Worm (Caenorhabditis elegans) whole organism, young adult: ENCODE data around the gene rps-1.

Source experiments
- B0019.2 ChIP-seq: fragments of 200-800 bp; sonication (Bioruptor generic); conservative IDR thresholded peaks from 2 replicates; pipeline ENCODE4 v1.3.6; 2022; ENCODE audit warnings: missing genetic modification reagents, missing genetic modification characterization, missing compliant biosample characterization
- B0035.1 ChIP-seq: sonication (generic microtip); optimal IDR thresholded peaks from 2 replicates; lab custom pipeline; 2016; ENCODE audit warnings: missing genetic modification characterization, mild to moderate bottlenecking, missing compliant biosample characterization, missing genotype, missing genetic modification reagents
- D2030.7 ChIP-seq: fragments of 200-800 bp; sonication (Bioruptor generic); IDR thresholded peaks from 2 replicates; pipeline ENCODE4 v1.3.6; 2022; ENCODE audit warnings: missing genetic modification reagents, missing genetic modification characterization, missing compliant biosample characterization
- F10E7.11 ChIP-seq: sonication (generic microtip); optimal IDR thresholded peaks from 2 replicates; lab custom pipeline; 2017; ENCODE audit warnings: mild to moderate bottlenecking, missing genetic modification characterization, moderate library complexity, missing compliant biosample characterization
- F23B12.7 ChIP-seq: sonication (generic microtip); optimal IDR thresholded peaks from 2 replicates; lab custom pipeline; 2017; ENCODE audit warnings: missing genetic modification characterization, mild to moderate bottlenecking, missing compliant biosample characterization, antibody characterized with exemption, moderate library complexity; ENCODE audit not compliant: insufficient read depth
- F52B5.7 ChIP-seq: sonication (generic microtip); optimal IDR thresholded peaks from 2 replicates; lab custom pipeline; 2016; ENCODE audit warnings: mild to moderate bottlenecking, missing genetic modification characterization, missing compliant biosample characterization
- F55B11.4 ChIP-seq: sonication (generic microtip); optimal IDR thresholded peaks from 2 replicates; lab custom pipeline; 2016; ENCODE audit warnings: missing compliant biosample characterization, missing genetic modification characterization, borderline replicate concordance; ENCODE audit not compliant: insufficient read depth
- F57C9.4 ChIP-seq: sonication (generic microtip); optimal IDR thresholded peaks from 2 replicates; lab custom pipeline; 2017; ENCODE audit warnings: mild to moderate bottlenecking, missing genetic modification characterization, missing compliant biosample characterization
- K12H6.12 ChIP-seq: fragments of 200-800 bp; sonication (Bioruptor generic); optimal IDR thresholded peaks from 2 replicates; lab custom pipeline; 2018; ENCODE audit warnings: mild to moderate bottlenecking, missing genetic modification characterization, missing compliant biosample characterization
- T07F8.4 ChIP-seq: sonication (generic microtip); optimal IDR thresholded peaks from 2 replicates; lab custom pipeline; 2016; ENCODE audit warnings: mild to moderate bottlenecking, missing genetic modification characterization, moderate library complexity, missing compliant biosample characterization
- T26A5.8 ChIP-seq: sonication (generic microtip); optimal IDR thresholded peaks from 2 replicates; lab custom pipeline; 2016; ENCODE audit warnings: missing genetic modification characterization, missing compliant biosample characterization
- Y95B8A.8 ChIP-seq: fragments of 200-800 bp; sonication (Bioruptor generic); IDR thresholded peaks from 2 replicates; pipeline ENCODE4 v1.3.6; 2022; ENCODE audit warnings: missing genetic modification reagents, missing genetic modification characterization, missing compliant biosample characterization
- ZK185.1 ChIP-seq: sonication (generic microtip); optimal IDR thresholded peaks from 2 replicates; lab custom pipeline; 2016; ENCODE audit warnings: mild to moderate bottlenecking, missing genetic modification characterization, missing compliant biosample characterization; ENCODE audit not compliant: poor library complexity, severe bottlenecking
- ama-1 ChIP-seq, 3 experiments: fragments of 150-350 bp in 1 of 3; sonication (generic microtip) in 2 of 3; optimal IDR thresholded peaks; 2 replicates each; lab custom pipeline; 2014 to 2018; ENCODE audit warnings: missing biosample characterization in 2 of 3, missing genetic modification characterization in 2 of 3, missing genetic modification reagents in 2 of 3
- aptf-3 ChIP-seq: fragments of 200-800 bp; sonication (Bioruptor generic); IDR thresholded peaks from 2 replicates; pipeline ENCODE4 v1.3.6; 2022; ENCODE audit warnings: missing genetic modification characterization, missing compliant biosample characterization
- bed-1 ChIP-seq: fragments of 200-800 bp; sonication (Bioruptor generic); IDR thresholded peaks from 2 replicates; pipeline ENCODE4 v1.3.6; 2022; ENCODE audit warnings: missing genetic modification reagents, missing genetic modification characterization, missing compliant biosample characterization
- bed-2 ChIP-seq: fragments of 200-800 bp; sonication (Bioruptor generic); IDR thresholded peaks from 2 replicates; pipeline ENCODE4 v1.3.6; 2022; ENCODE audit warnings: missing genetic modification reagents, missing genetic modification characterization, missing compliant biosample characterization
- ccch-3 ChIP-seq: fragments of 200-800 bp; sonication (Bioruptor generic); optimal IDR thresholded peaks from 2 replicates; lab custom pipeline; 2018; ENCODE audit warnings: mild to moderate bottlenecking, missing genetic modification characterization, missing compliant biosample characterization
- ceh-100 ChIP-seq: fragments of 200-800 bp; sonication (Bioruptor generic); IDR thresholded peaks from 2 replicates; pipeline ENCODE4 v1.3.6; 2022; ENCODE audit warnings: missing genetic modification reagents, missing genetic modification characterization, missing compliant biosample characterization
- ceh-27 ChIP-seq: fragments of 200-800 bp; sonication (Bioruptor generic); optimal IDR thresholded peaks from 2 replicates; lab custom pipeline; 2018; ENCODE audit warnings: mild to moderate bottlenecking, missing genetic modification characterization, moderate library complexity, missing compliant biosample characterization
- ceh-58 ChIP-seq: fragments of 200-800 bp; sonication (Bioruptor generic); IDR thresholded peaks from 2 replicates; pipeline ENCODE4 v1.3.6; 2022; ENCODE audit warnings: missing genetic modification characterization, missing compliant biosample characterization
- ceh-79 ChIP-seq: sonication (generic microtip); optimal IDR thresholded peaks from 2 replicates; lab custom pipeline; 2017; ENCODE audit warnings: mild to moderate bottlenecking, missing genetic modification characterization, missing compliant biosample characterization
- ceh-91 ChIP-seq: fragments of 200-800 bp; sonication (Bioruptor generic); IDR thresholded peaks from 2 replicates; pipeline ENCODE4 v1.3.6; 2022; ENCODE audit warnings: missing genetic modification reagents, missing genetic modification characterization, missing compliant biosample characterization
- dox-1 ChIP-seq: fragments of 200-800 bp; sonication (Bioruptor generic); IDR thresholded peaks from 2 replicates; pipeline ENCODE4 v1.3.6; 2022; ENCODE audit warnings: missing genetic modification reagents, missing genetic modification characterization, missing compliant biosample characterization
- dpl-1 ChIP-seq: fragments of 150-350 bp; optimal IDR thresholded peaks from 2 replicates; lab custom pipeline; 2014; ENCODE audit warnings: missing biosample characterization, missing genetic modification reagents, missing genetic modification characterization
- egl-18 ChIP-seq: fragments of 200-800 bp; sonication (Bioruptor generic); IDR thresholded peaks from 2 replicates; pipeline ENCODE4 v1.3.6; 2022; ENCODE audit warnings: missing genetic modification reagents, missing genetic modification characterization, missing compliant biosample characterization
- him-1 ChIP-seq: sonication (generic microtip); optimal IDR thresholded peaks from 2 replicates; lab custom pipeline; 2016; ENCODE audit warnings: missing genotype, missing genetic modification reagents, missing genetic modification characterization, missing compliant biosample characterization
- hlh-12 ChIP-seq: sonication (generic microtip); optimal IDR thresholded peaks from 2 replicates; lab custom pipeline; 2016; ENCODE audit warnings: missing genetic modification characterization, missing compliant biosample characterization
- hlh-26 ChIP-seq: fragments of 200-800 bp; sonication (Bioruptor generic); conservative IDR thresholded peaks from 2 replicates; pipeline ENCODE4 v1.3.6; 2022; ENCODE audit warnings: missing genetic modification reagents, missing genetic modification characterization, missing compliant biosample characterization
- hsf-1 ChIP-seq: fragments of 200-800 bp; sonication (Bioruptor generic); IDR thresholded peaks from 2 replicates; pipeline ENCODE4 v1.3.6; 2022; ENCODE audit warnings: missing genetic modification reagents, missing genetic modification characterization, missing compliant biosample characterization
- let-526 ChIP-seq: fragments of 200-800 bp; sonication (Bioruptor generic); IDR thresholded peaks from 2 replicates; pipeline ENCODE4 v1.3.6; 2022; ENCODE audit warnings: missing genetic modification reagents, missing genetic modification characterization, missing compliant biosample characterization
- lin-40 ChIP-seq: sonication (generic microtip); optimal IDR thresholded peaks from 2 replicates; lab custom pipeline; 2016; ENCODE audit warnings: missing genetic modification characterization, mild to moderate bottlenecking, missing compliant biosample characterization, missing genotype, missing genetic modification reagents
- lir-1 ChIP-seq: fragments of 200-800 bp; sonication (Bioruptor generic); conservative IDR thresholded peaks from 2 replicates; pipeline ENCODE4 v1.3.6; 2022; ENCODE audit warnings: missing genetic modification reagents, missing genetic modification characterization, missing compliant biosample characterization
- madf-8 ChIP-seq: fragments of 200-800 bp; sonication (Bioruptor generic); conservative IDR thresholded peaks from 2 replicates; pipeline ENCODE4 v1.3.6; 2022; ENCODE audit warnings: missing genetic modification reagents, missing genetic modification characterization, missing compliant biosample characterization
- mel-28 ChIP-seq: sonication (generic microtip); optimal IDR thresholded peaks from 2 replicates; lab custom pipeline; 2016; ENCODE audit warnings: borderline replicate concordance, mild to moderate bottlenecking, missing genetic modification characterization, missing compliant biosample characterization
- nfyb-1 ChIP-seq: fragments of 200-800 bp; sonication (Bioruptor generic); IDR thresholded peaks from 2 replicates; pipeline ENCODE4 v1.3.6; 2022; ENCODE audit warnings: missing genetic modification reagents, missing genetic modification characterization, missing compliant biosample characterization
- nhr-120 ChIP-seq: fragments of 200-800 bp; sonication (Bioruptor generic); IDR thresholded peaks from 2 replicates; pipeline ENCODE4 v1.3.6; 2022; ENCODE audit warnings: missing genetic modification characterization, missing compliant biosample characterization
- nhr-179 ChIP-seq: sonication (generic microtip); optimal IDR thresholded peaks from 2 replicates; lab custom pipeline; 2016; ENCODE audit warnings: mild to moderate bottlenecking, missing genetic modification characterization, missing compliant biosample characterization
- nhr-80 ChIP-seq: sonication (generic microtip); optimal IDR thresholded peaks from 2 replicates; lab custom pipeline; 2016; ENCODE audit warnings: missing genetic modification characterization, missing compliant biosample characterization
- snpc-4 ChIP-seq, 5 experiments: fragments of 150-350 bp in 1 of 5; sonication (generic microtip) in 4 of 5; optimal IDR thresholded peaks; 2 replicates each; lab custom pipeline; 2014 to 2018; ENCODE audit warnings: missing genetic modification characterization in 5 of 5, missing biosample characterization in 3 of 5, antibody characterized with exemption in 2 of 5, mild to moderate bottlenecking in 2 of 5, missing compliant biosample characterization in 2 of 5, missing genotype in 2 of 5, moderate library complexity in 2 of 5, missing genetic modification reagents in 1 of 5
- tbp1 ChIP-seq: fragments of 200-800 bp; sonication (Bioruptor generic); optimal IDR thresholded peaks from 2 replicates; lab custom pipeline; 2018; ENCODE audit warnings: mild to moderate bottlenecking, missing genetic modification characterization, missing compliant biosample characterization
- unc-130 ChIP-seq: sonication (generic microtip); optimal IDR thresholded peaks from 2 replicates; lab custom pipeline; 2016; ENCODE audit warnings: missing genetic modification reagents, missing genetic modification characterization, missing compliant biosample characterization
- unc-62 ChIP-seq: fragments of 150-350 bp; optimal IDR thresholded peaks from 2 replicates; lab custom pipeline; 2014; ENCODE audit warnings: missing biosample characterization, missing genetic modification reagents, missing genetic modification characterization
- zfh-2 ChIP-seq: fragments of 200-800 bp; sonication (Bioruptor generic); conservative IDR thresholded peaks from 2 replicates; pipeline ENCODE4 v1.3.6; 2022; ENCODE audit warnings: missing genetic modification reagents, missing genetic modification characterization, missing compliant biosample characterization
- ztf-28 ChIP-seq: fragments of 200-800 bp; sonication (Bioruptor generic); IDR thresholded peaks from 2 replicates; pipeline ENCODE4 v1.3.6; 2022; ENCODE audit warnings: missing genetic modification reagents, missing genetic modification characterization, missing compliant biosample characterization

rps-1 gene

DNA sequence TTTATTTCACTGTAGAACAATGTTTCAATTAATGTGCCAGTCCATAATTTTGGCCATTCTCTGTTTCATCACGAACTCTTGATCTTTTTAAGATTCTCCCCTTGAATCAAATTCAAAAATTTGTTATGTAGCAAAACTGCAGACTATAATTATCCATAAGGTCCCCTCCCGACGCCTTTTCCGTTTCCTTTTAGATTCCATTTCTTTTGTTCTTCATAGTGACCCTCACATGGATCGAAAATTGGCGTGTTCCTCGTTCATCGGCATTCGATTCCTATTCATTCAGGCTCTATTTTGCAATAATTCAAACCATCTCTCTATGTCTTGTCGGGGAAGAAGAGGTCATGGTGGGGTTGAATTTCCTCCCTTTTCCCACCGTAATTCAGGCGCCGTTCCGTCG, 31.2 kb upstream of the rps-1 start:
- TF ChIP-seq B0035.1 (no peak), T07F8.4 (tag; lab: Kevin White, UChicago) (no peak), F52B5.7 (tag; lab: Kevin White, UChicago) (no peak), K12H6.12 (tag; lab: Kevin White, UChicago) (no peak), ceh-79 (tag; lab: Kevin White, UChicago) (no peak), hsf-1 (GFP tag; lab: Robert Waterston, UW) (no peak), ceh-100 (GFP tag; lab: Robert Waterston, UW) (no peak), ZK185.1 (tag; lab: Kevin White, UChicago) (no peak), bed-1 (no peak), let-526 (GFP tag; lab: Robert Waterston, UW) (no peak), unc-62 (GFP tag; lab: Kevin White, UChicago) (no peak), aptf-3 (GFP tag; lab: Robert Waterston, UW) (no peak), ceh-58 (GFP tag; lab: Robert Waterston, UW) (no peak), Y95B8A.8 (no peak), snpc-4 (GFP tag; optimal IDR thresholded peaks at IDR 0.05; lab: Kevin White, UChicago) (no peak), snpc-4 (tag; optimal IDR thresholded peaks at IDR 0.05; lab: Kevin White, UChicago) (no peak)

DNA sequence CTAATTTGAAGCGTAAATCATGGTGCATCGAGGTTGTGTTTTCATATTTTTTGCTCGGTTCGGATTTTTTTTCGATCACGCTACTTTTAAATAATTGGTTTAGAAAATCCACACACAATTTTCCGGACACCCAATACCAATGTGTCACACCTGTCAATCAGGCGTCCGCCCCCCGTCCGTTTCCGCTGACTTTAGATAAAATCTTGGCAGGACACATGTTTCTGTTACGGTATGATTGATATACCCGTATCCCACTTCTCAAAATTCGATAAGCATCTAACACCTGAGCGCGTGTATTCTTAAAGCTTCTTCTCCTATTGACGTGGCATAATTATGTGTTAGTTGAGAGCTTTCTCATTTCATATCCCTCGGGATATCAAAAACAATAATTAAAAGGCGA, 27.7 kb upstream of the rps-1 start:
- no peak for TF ChIP-seq tbp1 (GFP tag; lab: Kevin White, UChicago)
- no peak for TF ChIP-seq F57C9.4 (tag; lab: Kevin White, UChicago)
- TF ChIP-seq hlh-12 (tag; lab: Kevin White, UChicago): no peak
- TF ChIP-seq lin-40 (tag; lab: Kevin White, UChicago): no peak
- TF ChIP-seq dpl-1 (GFP tag; lab: Kevin White, UChicago): no peak
- peak; percentile 92 for TF ChIP-seq unc-62 (GFP tag; lab: Kevin White, UChicago)
- TF ChIP-seq nhr-80: no peak

DNA sequence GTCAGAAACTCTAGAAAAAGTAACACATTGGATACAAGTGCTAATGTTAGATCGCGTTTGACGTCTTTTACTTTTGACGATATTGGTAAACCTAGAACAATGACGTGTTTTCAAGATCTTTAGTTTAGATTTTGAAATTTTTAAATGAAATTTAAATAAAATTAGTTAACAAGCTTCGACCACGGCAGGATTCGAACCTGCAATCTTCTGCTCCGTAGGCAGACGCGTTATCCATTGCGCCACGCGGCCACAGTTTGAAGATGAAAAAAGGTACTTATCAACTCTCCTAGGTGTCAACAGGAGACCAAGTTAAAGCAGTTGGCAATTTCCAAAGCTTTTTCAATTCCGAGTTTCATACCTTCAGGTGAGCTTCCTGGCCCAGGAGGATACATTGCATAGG, 26.4 kb upstream of the rps-1 start:
- TF ChIP-seq lir-1 (GFP tag; lab: Robert Waterston, UW): no peak
- TF ChIP-seq egl-18 (GFP tag; lab: Robert Waterston, UW): no peak
- 0 out of 2 replicates have a peak, but pooled peaks have one; percentile 14 for TF ChIP-seq madf-8 (GFP tag; lab: Robert Waterston, UW)
- peak; percentile 53 for TF ChIP-seq F23B12.7 (tag; lab: Kevin White, UChicago)
- TF ChIP-seq ceh-79 (tag; lab: Kevin White, UChicago): no peak
- TF ChIP-seq lin-40 (tag; lab: Kevin White, UChicago): no peak
- TF ChIP-seq hlh-12 (tag; lab: Kevin White, UChicago): peak; percentile 57
- no peak for TF ChIP-seq ceh-27 (GFP tag; lab: Kevin White, UChicago)
- TF ChIP-seq zfh-2 (GFP tag; lab: Robert Waterston, UW): no peak
- no peak for TF ChIP-seq nhr-120 (GFP tag; lab: Robert Waterston, UW)
- no peak for TF ChIP-seq hlh-26 (GFP tag; lab: Robert Waterston, UW)
- TF ChIP-seq nfyb-1 (GFP tag; lab: Robert Waterston, UW): no peak
- TF ChIP-seq ama-1 (optimal IDR thresholded peaks at IDR 0.05; lab: Kevin White, UChicago): no peak
- no peak for TF ChIP-seq ama-1 (GFP tag; optimal IDR thresholded peaks at IDR 0.05; lab: Kevin White, UChicago)
- peak; percentile 69; the same call in 1 of the 2 replicates for TF ChIP-seq D2030.7 (GFP tag; lab: Robert Waterston, UW)
- TF ChIP-seq F10E7.11 (tag; lab: Kevin White, UChicago): no peak
- TF ChIP-seq F55B11.4 (tag; lab: Kevin White, UChicago): no peak
- no peak for TF ChIP-seq unc-62 (GFP tag; lab: Kevin White, UChicago)
- TF ChIP-seq ccch-3: no peak
- no peak for TF ChIP-seq B0019.2
- TF ChIP-seq ztf-28 (GFP tag; lab: Robert Waterston, UW): 0 out of 2 replicates have a peak, but pooled peaks have one; percentile 36
- TF ChIP-seq bed-2: no peak
- TF ChIP-seq dox-1 (GFP tag; lab: Robert Waterston, UW): peak; percentile 39; the same call in 1 of the 2 replicates
- TF ChIP-seq mel-28: no peak
- TF ChIP-seq ceh-91 (GFP tag; lab: Robert Waterston, UW): no peak
- TF ChIP-seq nhr-179 (tag; lab: Kevin White, UChicago): no peak
- TF ChIP-seq unc-130: no peak
- TF ChIP-seq him-1 (tag; lab: Kevin White, UChicago): peak; percentile 72
- no peak for TF ChIP-seq T26A5.8 (tag; lab: Kevin White, UChicago)
